Worm (Caenorhabditis elegans) whole organism, L4 larva: Measurements from ENCODE around the gene T28C6.8.

Experiments used
- F44E2.7 ChIP-seq: fragments of 200-800 bp; sonication (Bioruptor generic); IDR thresholded peaks from 2 replicates; pipeline ENCODE4 v2.1.2; 2022; ENCODE audit warnings: missing genetic modification characterization, missing compliant biosample characterization
- ZK546.5 ChIP-seq, 2 experiments: sonication (generic microtip); optimal IDR thresholded peaks; 2 replicates each; lab custom pipeline; 2017; ENCODE audit warnings: missing biosample characterization in 2 of 2, missing genetic modification characterization in 2 of 2
- pha-4 ChIP-seq, 2 experiments: fragments of 150-350 bp in 1 of 2; fragments of 200-800 bp in 1 of 2; sonication (Bioruptor generic) in 1 of 2; IDR thresholded peaks in 1 of 2; optimal IDR thresholded peaks in 1 of 2; 2 replicates each; pipeline versions ENCODE4 v1.3.6 to Lab custom; 2014 to 2022; ENCODE audit warnings: missing genetic modification characterization in 2 of 2, missing genetic modification reagents in 2 of 2, missing biosample characterization in 1 of 2, missing compliant biosample characterization in 1 of 2
- snpc-4 ChIP-seq: fragments of 150-350 bp; optimal IDR thresholded peaks from 2 replicates; lab custom pipeline; 2014; ENCODE audit warnings: missing biosample characterization, missing genetic modification characterization

- TF ChIP-seq pha-4 (GFP tag; IDR thresholded peaks at IDR 0.05; lab: Robert Waterston, UW) (no peak), pha-4 (tag; optimal IDR thresholded peaks at IDR 0.05; lab: Kevin White, UChicago) (no peak), F44E2.7 (no peak), snpc-4 (no peak), ZK546.5 (tag; optimal IDR thresholded peaks at IDR 0.05; lab: Kevin White, UChicago) (no peak)
Observed at ce11 chrIV:8816617-8817016, 13.9 kb downstream of the T28C6.8 start.
